Worm (Caenorhabditis elegans) whole organism, young adult: ENCODE data around the gene F44A2.5.

Experiments
- B0019.2 ChIP-seq: fragments of 200-800 bp; sonication (Bioruptor generic); conservative IDR thresholded peaks from 2 replicates; pipeline ENCODE4 v1.3.6; 2022; ENCODE audit warnings: missing genetic modification reagents, missing genetic modification characterization, missing compliant biosample characterization
- F23B12.7 ChIP-seq: sonication (generic microtip); optimal IDR thresholded peaks from 2 replicates; lab custom pipeline; 2017; ENCODE audit warnings: missing genetic modification characterization, mild to moderate bottlenecking, missing compliant biosample characterization, antibody characterized with exemption, moderate library complexity; ENCODE audit not compliant: insufficient read depth
- F39B2.1 ChIP-seq: fragments of 200-800 bp; sonication (Bioruptor generic); IDR thresholded peaks from 2 replicates; pipeline ENCODE4 v1.3.6; 2022; ENCODE audit warnings: missing genetic modification reagents, missing genetic modification characterization, missing compliant biosample characterization
- F52B5.7 ChIP-seq: sonication (generic microtip); optimal IDR thresholded peaks from 2 replicates; lab custom pipeline; 2016; ENCODE audit warnings: mild to moderate bottlenecking, missing genetic modification characterization, missing compliant biosample characterization
- F55B11.4 ChIP-seq: sonication (generic microtip); optimal IDR thresholded peaks from 2 replicates; lab custom pipeline; 2016; ENCODE audit warnings: missing compliant biosample characterization, missing genetic modification characterization, borderline replicate concordance; ENCODE audit not compliant: insufficient read depth
- K12H6.12 ChIP-seq: fragments of 200-800 bp; sonication (Bioruptor generic); optimal IDR thresholded peaks from 2 replicates; lab custom pipeline; 2018; ENCODE audit warnings: mild to moderate bottlenecking, missing genetic modification characterization, missing compliant biosample characterization
- Y53F4B.3 ChIP-seq: fragments of 200-800 bp; sonication (Bioruptor generic); IDR thresholded peaks from 2 replicates; pipeline ENCODE4 v1.3.6; 2022; ENCODE audit warnings: missing genetic modification reagents, missing genetic modification characterization, missing compliant biosample characterization
- Y79H2A.3 ChIP-seq: fragments of 200-800 bp; sonication (Bioruptor generic); conservative IDR thresholded peaks from 2 replicates; pipeline ENCODE4 v1.3.6; 2022; ENCODE audit warnings: missing genetic modification reagents, missing genetic modification characterization, missing compliant biosample characterization
- attf-5 ChIP-seq: fragments of 200-800 bp; sonication (Bioruptor generic); optimal IDR thresholded peaks from 2 replicates; lab custom pipeline; 2018; ENCODE audit warnings: mild to moderate bottlenecking, missing genetic modification characterization, missing compliant biosample characterization
- attf-6 ChIP-seq: fragments of 200-800 bp; sonication (Bioruptor generic); IDR thresholded peaks from 2 replicates; pipeline ENCODE4 v1.3.6; 2022; ENCODE audit warnings: missing genetic modification reagents, missing genetic modification characterization, missing compliant biosample characterization
- bed-2 ChIP-seq: fragments of 200-800 bp; sonication (Bioruptor generic); IDR thresholded peaks from 2 replicates; pipeline ENCODE4 v1.3.6; 2022; ENCODE audit warnings: missing genetic modification reagents, missing genetic modification characterization, missing compliant biosample characterization
- cebp-1 ChIP-seq, 2 experiments: fragments of 200-800 bp in 1 of 2; sonication (Bioruptor generic) in 1 of 2; sonication (generic microtip) in 1 of 2; IDR thresholded peaks in 1 of 2; optimal IDR thresholded peaks in 1 of 2; 2 replicates each; pipeline versions ENCODE4 v1.3.6 to Lab custom; 2017 to 2022; ENCODE audit warnings: missing compliant biosample characterization in 2 of 2, missing genetic modification characterization in 2 of 2, mild to moderate bottlenecking in 1 of 2, missing genetic modification reagents in 1 of 2, moderate library complexity in 1 of 2
- ceh-100 ChIP-seq: fragments of 200-800 bp; sonication (Bioruptor generic); IDR thresholded peaks from 2 replicates; pipeline ENCODE4 v1.3.6; 2022; ENCODE audit warnings: missing genetic modification reagents, missing genetic modification characterization, missing compliant biosample characterization
- ceh-91 ChIP-seq: fragments of 200-800 bp; sonication (Bioruptor generic); IDR thresholded peaks from 2 replicates; pipeline ENCODE4 v1.3.6; 2022; ENCODE audit warnings: missing genetic modification reagents, missing genetic modification characterization, missing compliant biosample characterization
- die-1 ChIP-seq: sonication (generic microtip); optimal IDR thresholded peaks from 2 replicates; lab custom pipeline; 2016; ENCODE audit warnings: missing genotype, mild to moderate bottlenecking, missing genetic modification characterization, missing compliant biosample characterization
- dox-1 ChIP-seq: fragments of 200-800 bp; sonication (Bioruptor generic); IDR thresholded peaks from 2 replicates; pipeline ENCODE4 v1.3.6; 2022; ENCODE audit warnings: missing genetic modification reagents, missing genetic modification characterization, missing compliant biosample characterization
- gei-17 ChIP-seq: fragments of 200-800 bp; sonication (Bioruptor generic); optimal IDR thresholded peaks from 2 replicates; lab custom pipeline; 2018; ENCODE audit warnings: mild to moderate bottlenecking, missing genetic modification characterization, missing compliant biosample characterization
- him-1 ChIP-seq: sonication (generic microtip); optimal IDR thresholded peaks from 2 replicates; lab custom pipeline; 2016; ENCODE audit warnings: missing genotype, missing genetic modification reagents, missing genetic modification characterization, missing compliant biosample characterization
- hlh-12 ChIP-seq: sonication (generic microtip); optimal IDR thresholded peaks from 2 replicates; lab custom pipeline; 2016; ENCODE audit warnings: missing genetic modification characterization, missing compliant biosample characterization
- hmg-20 ChIP-seq: fragments of 200-800 bp; sonication (Bioruptor generic); IDR thresholded peaks from 2 replicates; pipeline ENCODE4 v1.3.6; 2022; ENCODE audit warnings: missing genetic modification reagents, missing genetic modification characterization, missing compliant biosample characterization
- hsf-1 ChIP-seq: fragments of 200-800 bp; sonication (Bioruptor generic); IDR thresholded peaks from 2 replicates; pipeline ENCODE4 v1.3.6; 2022; ENCODE audit warnings: missing genetic modification reagents, missing genetic modification characterization, missing compliant biosample characterization
- lag-1 ChIP-seq: fragments of 200-800 bp; sonication (Bioruptor generic); IDR thresholded peaks from 2 replicates; pipeline ENCODE4 v1.3.6; 2022; ENCODE audit warnings: missing genetic modification reagents, missing genetic modification characterization, missing compliant biosample characterization
- let-607 ChIP-seq, 2 experiments: fragments of 200-800 bp in 1 of 2; sonication (Bioruptor generic) in 1 of 2; sonication (generic microtip) in 1 of 2; optimal IDR thresholded peaks; 2 replicates each; lab custom pipeline; 2016 to 2018; ENCODE audit warnings: mild to moderate bottlenecking in 2 of 2, missing compliant biosample characterization in 2 of 2, missing genetic modification characterization in 2 of 2, moderate library complexity in 2 of 2, missing genotype in 1 of 2
- lin-40 ChIP-seq: sonication (generic microtip); optimal IDR thresholded peaks from 2 replicates; lab custom pipeline; 2016; ENCODE audit warnings: missing genetic modification characterization, mild to moderate bottlenecking, missing compliant biosample characterization, missing genotype, missing genetic modification reagents
- lir-1 ChIP-seq: fragments of 200-800 bp; sonication (Bioruptor generic); conservative IDR thresholded peaks from 2 replicates; pipeline ENCODE4 v1.3.6; 2022; ENCODE audit warnings: missing genetic modification reagents, missing genetic modification characterization, missing compliant biosample characterization
- lsy-27 ChIP-seq: sonication (generic microtip); optimal IDR thresholded peaks from 2 replicates; lab custom pipeline; 2017; ENCODE audit warnings: missing genetic modification characterization, mild to moderate bottlenecking, missing compliant biosample characterization, antibody characterized with exemption, missing genotype, borderline replicate concordance; ENCODE audit not compliant: insufficient read depth
- madf-6 ChIP-seq: fragments of 200-800 bp; sonication (Bioruptor generic); IDR thresholded peaks from 2 replicates; pipeline ENCODE4 v1.3.6; 2022; ENCODE audit warnings: missing genetic modification reagents, missing genetic modification characterization, missing compliant biosample characterization
- nhr-120 ChIP-seq: fragments of 200-800 bp; sonication (Bioruptor generic); IDR thresholded peaks from 2 replicates; pipeline ENCODE4 v1.3.6; 2022; ENCODE audit warnings: missing genetic modification characterization, missing compliant biosample characterization
- nhr-80 ChIP-seq: sonication (generic microtip); optimal IDR thresholded peaks from 2 replicates; lab custom pipeline; 2016; ENCODE audit warnings: missing genetic modification characterization, missing compliant biosample characterization
- pbrm-1 ChIP-seq: fragments of 200-800 bp; sonication (Bioruptor generic); IDR thresholded peaks from 2 replicates; pipeline ENCODE4 v1.3.6; 2022; ENCODE audit warnings: missing genetic modification reagents, missing genetic modification characterization, missing compliant biosample characterization
- repo-1 ChIP-seq: sonication (generic microtip); optimal IDR thresholded peaks from 2 replicates; lab custom pipeline; 2017; ENCODE audit warnings: mild to moderate bottlenecking, missing genetic modification characterization, missing compliant biosample characterization
- sea-2 ChIP-seq: fragments of 200-800 bp; sonication (Bioruptor generic); IDR thresholded peaks from 2 replicates; pipeline ENCODE4 v1.3.6; 2022; ENCODE audit warnings: missing genetic modification characterization, missing compliant biosample characterization
- snpc-4 ChIP-seq, 5 experiments: fragments of 150-350 bp in 1 of 5; sonication (generic microtip) in 4 of 5; optimal IDR thresholded peaks; 2 replicates each; lab custom pipeline; 2014 to 2018; ENCODE audit warnings: missing genetic modification characterization in 5 of 5, missing biosample characterization in 3 of 5, antibody characterized with exemption in 2 of 5, mild to moderate bottlenecking in 2 of 5, missing compliant biosample characterization in 2 of 5, missing genotype in 2 of 5, moderate library complexity in 2 of 5, missing genetic modification reagents in 1 of 5
- somi-1 ChIP-seq: fragments of 200-800 bp; sonication (Bioruptor generic); optimal IDR thresholded peaks from 2 replicates; lab custom pipeline; 2018; ENCODE audit warnings: mild to moderate bottlenecking, missing genetic modification characterization, missing compliant biosample characterization
- sptf-2 ChIP-seq: fragments of 200-800 bp; sonication (Bioruptor generic); optimal IDR thresholded peaks from 2 replicates; lab custom pipeline; 2018; ENCODE audit warnings: mild to moderate bottlenecking, missing genetic modification characterization, missing compliant biosample characterization
- tbp1 ChIP-seq: fragments of 200-800 bp; sonication (Bioruptor generic); optimal IDR thresholded peaks from 2 replicates; lab custom pipeline; 2018; ENCODE audit warnings: mild to moderate bottlenecking, missing genetic modification characterization, missing compliant biosample characterization
- tbx-9 ChIP-seq: sonication (generic microtip); optimal IDR thresholded peaks from 2 replicates; lab custom pipeline; 2016; ENCODE audit warnings: borderline replicate concordance, missing genetic modification characterization, inconsistent platforms, missing compliant biosample characterization

F44A2.5 gene

DNA sequence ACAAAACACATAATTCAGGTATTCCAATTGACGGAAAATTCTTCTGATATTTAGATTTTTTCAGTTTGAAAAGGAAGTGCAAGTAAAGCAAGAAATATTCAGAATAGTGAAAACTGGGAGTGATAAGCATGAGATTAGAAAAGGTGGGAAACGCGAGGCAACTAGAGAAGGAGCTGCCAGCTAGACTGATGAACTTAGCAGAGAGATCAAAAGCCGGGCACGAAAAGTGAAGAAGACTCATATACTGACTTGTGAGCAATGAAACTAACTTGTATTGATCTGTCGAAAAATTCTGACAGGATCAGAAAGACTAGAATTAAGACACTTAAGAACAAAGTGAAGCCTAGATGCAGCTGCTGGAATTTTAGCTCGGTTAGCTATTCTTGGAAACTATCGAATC, 35.9 kb upstream of the F44A2.5 start, which contains the start of gene nhr-36:
TSS of gene nhr-36 (minus strand) at position 101 of the 400 bp plus-strand sequence.
- no peak for TF ChIP-seq pbrm-1 (GFP tag; lab: Robert Waterston, UW)
- TF ChIP-seq Y53F4B.3 (GFP tag; lab: Robert Waterston, UW): no peak
- no peak for TF ChIP-seq hsf-1 (GFP tag; lab: Robert Waterston, UW)
- no peak for TF ChIP-seq lag-1 (GFP tag; lab: Robert Waterston, UW)
- TF ChIP-seq ceh-100: no peak
- TF ChIP-seq bed-2 (GFP tag; lab: Robert Waterston, UW): no peak
- no peak for TF ChIP-seq snpc-4 (GFP tag; optimal IDR thresholded peaks at IDR 0.05; lab: Kevin White, UChicago)
- TF ChIP-seq snpc-4 (tag; optimal IDR thresholded peaks at IDR 0.05; lab: Kevin White, UChicago): no peak

DNA sequence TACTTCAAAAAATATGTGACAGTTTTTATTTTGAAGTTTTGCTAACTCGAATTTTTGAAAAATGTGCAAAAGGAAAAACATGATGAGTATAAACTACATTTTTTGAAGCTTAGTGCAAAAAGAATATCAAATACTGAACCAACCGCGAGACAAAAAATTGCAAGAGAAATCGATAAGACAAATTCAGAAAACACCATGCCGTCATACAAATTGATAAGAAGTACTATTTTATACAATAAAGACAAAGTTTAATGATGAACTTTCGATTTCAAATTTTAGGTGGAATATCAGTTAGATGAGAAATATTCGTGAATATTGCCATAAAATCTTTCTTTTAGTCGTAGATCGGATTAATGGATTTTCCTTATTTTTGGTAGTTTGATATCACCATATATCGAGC, 34.7 kb upstream of the F44A2.5 start:
- TF ChIP-seq somi-1 (GFP tag; lab: Kevin White, UChicago) (no peak), ceh-91 (GFP tag; lab: Robert Waterston, UW) (no peak), him-1 (tag; lab: Kevin White, UChicago) (no peak), ceh-100 (no peak), sea-2 (GFP tag; lab: Robert Waterston, UW) (no peak), attf-5 (GFP tag; lab: Kevin White, UChicago) (no peak), nhr-80 (tag; lab: Kevin White, UChicago) (peak; percentile 10), F39B2.1 (GFP tag; lab: Robert Waterston, UW) (no peak)

DNA sequence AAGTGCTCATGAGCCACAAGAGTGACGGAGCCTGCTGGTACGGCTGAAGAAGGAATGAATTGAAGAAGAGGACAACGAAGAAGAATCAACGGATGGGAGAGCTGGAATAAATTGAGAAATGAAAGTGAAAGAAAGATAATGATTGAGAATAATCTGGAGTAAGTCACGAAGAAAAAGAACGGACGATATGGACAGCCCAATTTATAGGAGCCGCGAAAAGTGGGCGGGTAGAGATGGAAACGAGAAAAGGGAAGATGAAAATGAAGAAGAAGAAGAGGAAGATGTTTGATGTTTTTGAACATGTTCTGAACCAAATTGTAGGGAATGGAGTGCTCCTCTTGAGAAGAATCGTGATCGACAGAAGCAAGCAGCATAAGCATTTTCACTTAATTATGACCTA, 31.0 kb upstream of the F44A2.5 start, which contains the start of gene slc-17.7:
TSS of gene slc-17.7 (minus strand) at position 101 of the 400 bp plus-strand sequence.
- TF ChIP-seq cebp-1 (GFP tag; IDR thresholded peaks at IDR 0.05; lab: Robert Waterston, UW) (no peak), cebp-1 (tag; optimal IDR thresholded peaks at IDR 0.05; lab: Kevin White, UChicago) (no peak), tbx-9 (no peak), lin-40 (tag; lab: Kevin White, UChicago) (no peak), nhr-80 (tag; lab: Kevin White, UChicago) (no peak)

DNA sequence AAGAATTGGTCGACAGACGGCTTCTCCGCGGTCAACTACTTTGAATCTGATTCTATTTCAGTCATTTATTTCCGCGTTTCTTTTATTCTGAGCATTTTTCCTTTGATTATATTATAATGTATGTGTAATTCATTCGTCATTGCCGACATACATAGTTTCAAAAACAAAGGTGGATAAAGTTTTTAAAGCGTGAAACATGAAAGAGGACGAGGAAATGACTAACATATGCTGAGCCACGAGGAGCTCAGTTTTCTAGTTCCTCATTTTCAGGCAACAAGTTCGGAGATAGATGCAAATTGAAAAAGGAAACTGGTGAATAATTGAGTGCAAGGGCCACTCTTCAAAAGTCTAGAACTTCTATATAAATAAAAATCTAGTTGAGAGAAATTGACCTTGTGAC, 29.2 kb upstream of the F44A2.5 start:
- no peak for TF ChIP-seq nhr-120 (GFP tag; lab: Robert Waterston, UW)
- no peak for TF ChIP-seq gei-17 (GFP tag; lab: Kevin White, UChicago)
- TF ChIP-seq madf-6 (GFP tag; lab: Robert Waterston, UW): no peak
- TF ChIP-seq Y79H2A.3 (GFP tag; lab: Robert Waterston, UW): no peak
- no peak for TF ChIP-seq repo-1
- no peak for TF ChIP-seq lir-1 (GFP tag; lab: Robert Waterston, UW)
- no peak for TF ChIP-seq F55B11.4 (tag; lab: Kevin White, UChicago)

DNA sequence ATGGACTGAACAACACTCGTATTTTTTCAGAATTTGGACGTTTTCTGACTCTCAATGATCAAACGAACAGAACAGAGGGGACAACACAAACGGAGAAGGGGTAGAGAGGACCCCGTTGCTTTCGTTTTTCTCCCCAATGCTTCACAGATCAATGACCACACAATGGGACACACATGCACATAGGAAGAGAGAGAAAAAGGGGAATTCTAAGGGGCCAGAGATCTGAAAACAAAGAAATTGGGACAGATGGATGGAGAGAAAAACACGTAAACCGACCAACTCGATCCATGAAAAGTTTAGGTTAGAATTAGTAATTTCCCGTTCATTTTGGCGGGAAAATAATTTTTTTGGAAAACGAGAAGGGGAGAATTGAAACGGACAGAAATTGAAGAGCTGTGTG, 27.0 kb upstream of the F44A2.5 start:
- TF ChIP-seq somi-1 (GFP tag; lab: Kevin White, UChicago) (peak; percentile 25), K12H6.12 (tag; lab: Kevin White, UChicago) (peak; percentile 6), F52B5.7 (tag; lab: Kevin White, UChicago) (no peak)

DNA sequence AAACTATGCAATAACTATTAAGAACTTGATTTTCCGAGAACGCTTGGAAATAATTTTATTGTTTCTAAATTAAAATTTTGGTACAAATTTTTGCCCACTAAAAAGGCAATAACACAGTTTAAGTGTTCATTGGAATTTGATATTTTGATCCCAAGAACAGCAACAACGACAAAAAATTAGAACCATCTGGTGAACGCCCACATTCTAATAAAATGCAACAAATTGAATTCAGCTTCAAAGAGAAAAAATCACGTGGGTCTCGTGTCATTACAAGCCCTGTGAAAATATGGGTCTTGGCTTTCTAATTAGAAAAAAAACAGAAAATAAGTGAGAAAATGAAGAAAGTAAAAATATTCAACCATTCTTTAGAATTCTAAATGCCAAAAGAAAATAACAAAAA, 25.6 kb upstream of the F44A2.5 start:
- no peak for TF ChIP-seq attf-6
- TF ChIP-seq, all 124 proteins: peak for 0

DNA sequence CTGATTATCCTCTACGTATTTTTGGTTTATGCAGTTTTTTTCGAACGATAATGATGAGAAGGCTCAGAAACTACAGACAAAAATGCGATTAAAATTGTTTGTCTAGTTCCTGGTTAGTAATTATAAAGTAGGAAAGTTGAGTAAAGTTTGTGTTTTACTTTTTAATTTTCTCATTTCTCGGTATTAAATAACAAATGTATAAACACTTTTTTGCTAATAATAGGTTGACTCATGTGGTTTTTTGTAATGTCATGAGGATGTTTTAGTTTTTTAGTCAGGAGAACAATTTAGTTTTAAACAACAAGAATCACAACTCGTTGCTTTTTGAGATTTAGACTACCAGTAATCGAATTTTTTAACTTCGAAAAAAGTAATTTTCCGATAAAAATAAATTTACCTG, 24.8 kb upstream of the F44A2.5 start:
- no peak for TF ChIP-seq sptf-2 (GFP tag; lab: Kevin White, UChicago)
- no peak for TF ChIP-seq let-607 (tag; optimal IDR thresholded peaks at IDR 0.05; lab: Kevin White, UChicago)
- no peak for TF ChIP-seq F23B12.7 (tag; lab: Kevin White, UChicago)
- TF ChIP-seq lsy-27 (tag; lab: Kevin White, UChicago): no peak
- no peak for TF ChIP-seq tbp1
- TF ChIP-seq B0019.2: no peak
- no peak for TF ChIP-seq hmg-20 (GFP tag; lab: Robert Waterston, UW)
- TF ChIP-seq hlh-12 (tag; lab: Kevin White, UChicago): no peak
- no peak for TF ChIP-seq cebp-1 (GFP tag; IDR thresholded peaks at IDR 0.05; lab: Robert Waterston, UW)
- TF ChIP-seq cebp-1 (tag; optimal IDR thresholded peaks at IDR 0.05; lab: Kevin White, UChicago): no peak
- no peak for TF ChIP-seq die-1 (tag; lab: Kevin White, UChicago)
- TF ChIP-seq dox-1 (GFP tag; lab: Robert Waterston, UW): no peak
